Comparison of ENCODE assay signal across 1 fruit fly cellular context in the genomic region with DNA sequence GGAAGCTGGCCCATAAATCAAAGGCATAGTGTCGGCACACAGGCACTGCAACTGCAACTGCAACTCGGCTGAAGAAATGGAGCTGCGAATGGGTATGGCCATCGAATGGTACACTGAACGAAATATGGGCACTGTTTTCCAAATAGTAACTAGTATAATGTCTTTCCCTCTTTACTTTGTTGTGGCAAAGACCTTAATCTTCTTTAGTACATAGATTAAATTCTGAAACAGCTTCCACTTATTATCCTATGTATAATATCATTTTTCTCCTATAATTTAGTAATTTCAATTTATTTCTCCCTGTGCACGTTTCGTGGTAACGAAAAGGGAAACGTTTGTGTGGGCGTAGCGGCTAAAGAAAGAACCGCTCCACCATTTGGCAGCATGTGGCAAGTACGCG.
TF ChIP-seq lines count a peak whose summit lies in the region.

No protein-coding gene starts in this region.

TF ChIP-seq in whole organism, embryonic, 481 proteins besides CTCF, POLR2A, EP300 and RAD21 (continued from another document and continues in another):
- TF ChIP-seq CG30020 (tag; optimal IDR thresholded peaks at IDR 0.05; lab: Kevin White, UChicago), result peak; percentile 24
- TF ChIP-seq seq (GFP tag; IDR thresholded peaks at IDR 0.05; lab: Robert Waterston, UW), result 0 out of 2 replicates have a peak, but pooled peaks have one; percentile 26
- peak; percentile 21 for TF ChIP-seq CG6654 (GFP tag; optimal IDR thresholded peaks at IDR 0.05; lab: Kevin White, UChicago)
- TF ChIP-seq CG7372 (GFP tag; IDR thresholded peaks at IDR 0.05; lab: Robert Waterston, UW), result no peak
- peak; percentile 79 for TF ChIP-seq twi (tag; optimal IDR thresholded peaks at IDR 0.05; lab: Kevin White, UChicago)
- TF ChIP-seq CG4707 (GFP tag; optimal IDR thresholded peaks at IDR 0.05; lab: Kevin White, UChicago), result peak; percentile 29
- peak; percentile 42; the same call in 1 of the 2 replicates for TF ChIP-seq CG10366 (GFP tag; IDR thresholded peaks at IDR 0.05; lab: Robert Waterston, UW)
- 0 out of 2 replicates have a peak, but pooled peaks have one; percentile 3 for TF ChIP-seq ap (GFP tag; IDR thresholded peaks at IDR 0.05; lab: Robert Waterston, UW)
- no peak for TF ChIP-seq CG9876 (GFP tag; optimal IDR thresholded peaks at IDR 0.05; lab: Kevin White, UChicago)
- TF ChIP-seq fd64A (GFP tag; optimal IDR thresholded peaks at IDR 0.05; lab: Kevin White, UChicago), result peak; percentile 45
- TF ChIP-seq Rfx (GFP tag; IDR thresholded peaks at IDR 0.05; lab: Robert Waterston, UW), result no peak
- no peak for TF ChIP-seq CG42726 (GFP tag; IDR thresholded peaks at IDR 0.05; lab: Robert Waterston, UW; ENCODE audit: partially characterized antibody)
- no peak for TF ChIP-seq CG6175 (GFP tag; IDR thresholded peaks at IDR 0.05; lab: Robert Waterston, UW)
- TF ChIP-seq esg (GFP tag; conservative IDR thresholded peaks at IDR 0.05; lab: Robert Waterston, UW), result peak; percentile 54
- TF ChIP-seq amos (GFP tag; IDR thresholded peaks at IDR 0.05; lab: Robert Waterston, UW; ENCODE audit: partially characterized antibody), result no peak
- peak; percentile 10 for TF ChIP-seq CG6683 (GFP tag; optimal IDR thresholded peaks at IDR 0.05; lab: Kevin White, UChicago)
- no peak for TF ChIP-seq fd3F (GFP tag; optimal IDR thresholded peaks at IDR 0.05; lab: Kevin White, UChicago)
- TF ChIP-seq CG3847 (GFP tag; IDR thresholded peaks at IDR 0.05; lab: Robert Waterston, UW), result no peak
- TF ChIP-seq CG12071 (GFP tag; optimal IDR thresholded peaks at IDR 0.05; lab: Kevin White, UChicago), result peak; percentile 39
- peak; percentile 41 for TF ChIP-seq NC2β (GFP tag; optimal IDR thresholded peaks at IDR 0.05; lab: Kevin White, UChicago)
- peak; percentile 69 for TF ChIP-seq Six4 (GFP tag; optimal IDR thresholded peaks at IDR 0.05; lab: Kevin White, UChicago)
- TF ChIP-seq CG9215 (GFP tag; IDR thresholded peaks at IDR 0.05; lab: Robert Waterston, UW), result no peak
- TF ChIP-seq Nf-YC (tag; optimal IDR thresholded peaks at IDR 0.05; lab: Kevin White, UChicago), result no peak
- peak; percentile 70 for TF ChIP-seq gcm (GFP tag; optimal IDR thresholded peaks at IDR 0.05; lab: Kevin White, UChicago)
- TF ChIP-seq Adf1 (GFP tag; IDR thresholded peaks at IDR 0.05; lab: Robert Waterston, UW), result no peak
- peak; percentile 49 for TF ChIP-seq CG1647 (GFP tag; optimal IDR thresholded peaks at IDR 0.05; lab: Kevin White, UChicago)
- TF ChIP-seq CG7786 (GFP tag; optimal IDR thresholded peaks at IDR 0.05; lab: Kevin White, UChicago), result peak; percentile 4
- TF ChIP-seq scrt (GFP tag; optimal IDR thresholded peaks at IDR 0.05; lab: Kevin White, UChicago), result peak; percentile 25
- peak; percentile 31 for TF ChIP-seq CG12155 (GFP tag; optimal IDR thresholded peaks at IDR 0.05; lab: Kevin White, UChicago)
- TF ChIP-seq Rx (GFP tag; IDR thresholded peaks at IDR 0.05; lab: Robert Waterston, UW), result no peak; the same call in 1 of the 2 replicates
- peak; percentile 57 for TF ChIP-seq Drgx (GFP tag; IDR thresholded peaks at IDR 0.05; lab: Robert Waterston, UW)
- peak; percentile 43; the same call in 1 of the 2 replicates for TF ChIP-seq E2f2 (GFP tag; IDR thresholded peaks at IDR 0.05; lab: Robert Waterston, UW)
- no peak for TF ChIP-seq CG3838 (GFP tag; optimal IDR thresholded peaks at IDR 0.05; lab: Kevin White, UChicago)
- TF ChIP-seq GATAe (GFP tag; conservative IDR thresholded peaks at IDR 0.05; lab: Robert Waterston, UW), result no peak
- peak; percentile 82 for TF ChIP-seq CG15696 (tag; optimal IDR thresholded peaks at IDR 0.05; lab: Kevin White, UChicago)
- peak in 1 of 2 experiments; percentile 9 for TF ChIP-seq crp (GFP tag; optimal IDR thresholded peaks at IDR 0.05; lab: Kevin White, UChicago)
- no peak for TF ChIP-seq MESR4 (GFP tag; optimal IDR thresholded peaks at IDR 0.05; lab: Kevin White, UChicago)
- no peak for TF ChIP-seq CG31388 (GFP tag; optimal IDR thresholded peaks at IDR 0.05; lab: Kevin White, UChicago)
- peak; percentile 50 to 80 for TF ChIP-seq chif (GFP tag; optimal IDR thresholded peaks at IDR 0.05; lab: Kevin White, UChicago)
- TF ChIP-seq pnt (GFP tag; optimal IDR thresholded peaks at IDR 0.05; lab: Kevin White, UChicago), result peak; percentile 44
- TF ChIP-seq dati (GFP tag; IDR thresholded peaks at IDR 0.05; lab: Robert Waterston, UW), result no peak
- peak; percentile 33 for TF ChIP-seq Lhr (GFP tag; optimal IDR thresholded peaks at IDR 0.05; lab: Kevin White, UChicago)
- TF ChIP-seq ase (GFP tag; IDR thresholded peaks at IDR 0.05; lab: Robert Waterston, UW), result no peak
- peak; percentile 74 for TF ChIP-seq CG5180 (GFP tag; optimal IDR thresholded peaks at IDR 0.05; lab: Kevin White, UChicago)
- TF ChIP-seq Dref (GFP tag; IDR thresholded peaks at IDR 0.05; lab: Robert Waterston, UW), result no peak
- TF ChIP-seq mirr (GFP tag; optimal IDR thresholded peaks at IDR 0.05; lab: Kevin White, UChicago), result no peak
- TF ChIP-seq PHDP (tag; optimal IDR thresholded peaks at IDR 0.05; lab: Kevin White, UChicago), result peak; percentile 73
- no peak for TF ChIP-seq emc (GFP tag; optimal IDR thresholded peaks at IDR 0.05; lab: Kevin White, UChicago)
- no peak for TF ChIP-seq CG7963 (GFP tag; IDR thresholded peaks at IDR 0.05; lab: Robert Waterston, UW; ENCODE audit: partially characterized antibody)
- no peak for TF ChIP-seq cas (GFP tag; IDR thresholded peaks at IDR 0.05; lab: Robert Waterston, UW)
- peak; percentile 37 for TF ChIP-seq Deaf1 (tag; optimal IDR thresholded peaks at IDR 0.05; lab: Kevin White, UChicago)
- TF ChIP-seq Xbp1 (GFP tag; optimal IDR thresholded peaks at IDR 0.05; lab: Kevin White, UChicago), result peak; percentile 62
- peak; percentile 60 for TF ChIP-seq chn (GFP tag; optimal IDR thresholded peaks at IDR 0.05; lab: Kevin White, UChicago)
- TF ChIP-seq Sry-δ (GFP tag; optimal IDR thresholded peaks at IDR 0.05; lab: Kevin White, UChicago), result no peak
- TF ChIP-seq HHEX (GFP tag; optimal IDR thresholded peaks at IDR 0.05; lab: Kevin White, UChicago), result peak; percentile 16
- peak; percentile 77 for TF ChIP-seq oc (tag; optimal IDR thresholded peaks at IDR 0.05; lab: Kevin White, UChicago)
- TF ChIP-seq CG5953 (GFP tag; IDR thresholded peaks at IDR 0.05; lab: Robert Waterston, UW), result no peak
- no peak for TF ChIP-seq BtbVII (GFP tag; optimal IDR thresholded peaks at IDR 0.05; lab: Kevin White, UChicago)
- no peak for TF ChIP-seq CG9932 (GFP tag; IDR thresholded peaks at IDR 0.05; lab: Robert Waterston, UW)
- peak; percentile 28; the same call in 1 of the 2 replicates for TF ChIP-seq CG1024 (GFP tag; IDR thresholded peaks at IDR 0.05; lab: Robert Waterston, UW)
- peak; percentile 18 for TF ChIP-seq CG17802 (tag; optimal IDR thresholded peaks at IDR 0.05; lab: Kevin White, UChicago)
- no peak for TF ChIP-seq Antp (GFP tag; optimal IDR thresholded peaks at IDR 0.05; lab: Kevin White, UChicago)
- peak; percentile 76 for TF ChIP-seq Oli (tag; optimal IDR thresholded peaks at IDR 0.05; lab: Kevin White, UChicago)
- no peak for TF ChIP-seq Dek (tag; optimal IDR thresholded peaks at IDR 0.05; lab: Kevin White, UChicago)
- TF ChIP-seq CG10321 (GFP tag; IDR thresholded peaks at IDR 0.05; lab: Robert Waterston, UW), result no peak
- no peak for TF ChIP-seq hbn (GFP tag; IDR thresholded peaks at IDR 0.05; lab: Robert Waterston, UW; ENCODE audit: partially characterized antibody)
- no peak for TF ChIP-seq aop (GFP tag; IDR thresholded peaks at IDR 0.05; lab: Robert Waterston, UW)
- TF ChIP-seq Doc2 (GFP tag; IDR thresholded peaks at IDR 0.05; lab: Robert Waterston, UW), result no peak
- no peak for TF ChIP-seq Hand (GFP tag; optimal IDR thresholded peaks at IDR 0.05; lab: Kevin White, UChicago)
- peak; percentile 64 for TF ChIP-seq dysf (GFP tag; IDR thresholded peaks at IDR 0.05; lab: Robert Waterston, UW)
- TF ChIP-seq CG6791 (GFP tag; IDR thresholded peaks at IDR 0.05; lab: Robert Waterston, UW; ENCODE audit: partially characterized antibody), result no peak
- no peak for TF ChIP-seq CG34224 (GFP tag; IDR thresholded peaks at IDR 0.05; lab: Robert Waterston, UW; ENCODE audit: partially characterized antibody)
- peak; percentile 74 for TF ChIP-seq dmrt99B (tag; optimal IDR thresholded peaks at IDR 0.05; lab: Kevin White, UChicago)
- TF ChIP-seq CG4360 (GFP tag; IDR thresholded peaks at IDR 0.05; lab: Robert Waterston, UW), result peak; percentile 46
- TF ChIP-seq HLH4C (GFP tag; IDR thresholded peaks at IDR 0.05; lab: Robert Waterston, UW; ENCODE audit: partially characterized antibody), result no peak
- TF ChIP-seq gem (tag; optimal IDR thresholded peaks at IDR 0.05; lab: Kevin White, UChicago), result peak; percentile 88
- TF ChIP-seq E2f1 (GFP tag; IDR thresholded peaks at IDR 0.05; lab: Robert Waterston, UW), result peak; percentile 47; the same call in 1 of the 2 replicates
- peak; percentile 11 for TF ChIP-seq Side (GFP tag; optimal IDR thresholded peaks at IDR 0.05; lab: Kevin White, UChicago)
- TF ChIP-seq CG32772 (GFP tag; IDR thresholded peaks at IDR 0.05; lab: Robert Waterston, UW), result peak; percentile 64
- no peak for TF ChIP-seq CG11560 (tag; IDR thresholded peaks at IDR 0.05; lab: Robert Waterston, UW)
- peak; percentile 41 for TF ChIP-seq CG3065 (GFP tag; optimal IDR thresholded peaks at IDR 0.05; lab: Kevin White, UChicago)
- TF ChIP-seq trem (tag; optimal IDR thresholded peaks at IDR 0.05; lab: Kevin White, UChicago), result peak; percentile 78
- peak; percentile 45 for TF ChIP-seq bcd (GFP tag; optimal IDR thresholded peaks at IDR 0.05; lab: Kevin White, UChicago)
- TF ChIP-seq CG15073 (GFP tag; optimal IDR thresholded peaks at IDR 0.05; lab: Kevin White, UChicago), result no peak
- TF ChIP-seq CG4854 (GFP tag; optimal IDR thresholded peaks at IDR 0.05; lab: Kevin White, UChicago), result peak; percentile 15
- peak; percentile 88 for TF ChIP-seq Med (GFP tag; lab: Kevin White, UChicago)
- TF ChIP-seq CG1602 (GFP tag; optimal IDR thresholded peaks at IDR 0.05; lab: Kevin White, UChicago), result peak; percentile 69
- peak; percentile 48 for TF ChIP-seq Kr (GFP tag; optimal IDR thresholded peaks at IDR 0.05; lab: Kevin White, UChicago)
- TF ChIP-seq sens (GFP tag; lab: Kevin White, UChicago), result peak; percentile 97
- peak; percentile 30 for TF ChIP-seq CG8290 (GFP tag; optimal IDR thresholded peaks at IDR 0.05; lab: Kevin White, UChicago)
- TF ChIP-seq CG8290 (tag; optimal IDR thresholded peaks at IDR 0.05; lab: Kevin White, UChicago), result peak in 1 of 2 experiments; percentile 59
- TF ChIP-seq lbe (GFP tag; optimal IDR thresholded peaks at IDR 0.05; lab: Kevin White, UChicago), result no peak
- TF ChIP-seq sd (tag; optimal IDR thresholded peaks at IDR 0.05; lab: Kevin White, UChicago), result no peak
- peak; percentile 50; the same call in 1 of the 3 replicates for TF ChIP-seq tgo (GFP tag; IDR thresholded peaks at IDR 0.05; lab: Robert Waterston, UW)
- TF ChIP-seq NfI (GFP tag; optimal IDR thresholded peaks at IDR 0.05; lab: Kevin White, UChicago), result no peak
- TF ChIP-seq CG17361 (GFP tag; IDR thresholded peaks at IDR 0.05; lab: Robert Waterston, UW), result peak; percentile 84
- peak; percentile 73 for TF ChIP-seq ATbp (GFP tag; optimal IDR thresholded peaks at IDR 0.05; lab: Kevin White, UChicago)
- TF ChIP-seq Dbx (GFP tag; IDR thresholded peaks at IDR 0.05; lab: Robert Waterston, UW), result no peak
- TF ChIP-seq CG30431 (GFP tag; optimal IDR thresholded peaks at IDR 0.05; lab: Kevin White, UChicago), result peak; percentile 61
- TF ChIP-seq sug (tag; optimal IDR thresholded peaks at IDR 0.05; lab: Kevin White, UChicago), result no peak
- peak; percentile 83 for TF ChIP-seq CG6254 (GFP tag; optimal IDR thresholded peaks at IDR 0.05; lab: Kevin White, UChicago)
- peak; percentile 86 for TF ChIP-seq Blimp-1 (GFP tag; optimal IDR thresholded peaks at IDR 0.05; lab: Kevin White, UChicago)
- peak; percentile 59 for TF ChIP-seq CG16815 (GFP tag; optimal IDR thresholded peaks at IDR 0.05; lab: Kevin White, UChicago)
- TF ChIP-seq cg (GFP tag; optimal IDR thresholded peaks at IDR 0.05; lab: Kevin White, UChicago), result no peak
- TF ChIP-seq jing (GFP tag; optimal IDR thresholded peaks at IDR 0.05; lab: Kevin White, UChicago), result peak; percentile 61
- TF ChIP-seq psq (GFP tag; optimal IDR thresholded peaks at IDR 0.05; lab: Kevin White, UChicago), result no peak
- TF ChIP-seq al (GFP tag; IDR thresholded peaks at IDR 0.05; lab: Robert Waterston, UW), result no peak
- peak; percentile 27 for TF ChIP-seq nom (GFP tag; optimal IDR thresholded peaks at IDR 0.05; lab: Kevin White, UChicago)
- TF ChIP-seq CG2202 (tag; optimal IDR thresholded peaks at IDR 0.05; lab: Kevin White, UChicago), result peak; percentile 74
- TF ChIP-seq D19B (GFP tag; optimal IDR thresholded peaks at IDR 0.05; lab: Kevin White, UChicago), result no peak
- TF ChIP-seq CG14441 (GFP tag; IDR thresholded peaks at IDR 0.05; lab: Robert Waterston, UW), result 0 out of 2 replicates have a peak, but pooled peaks have one; percentile 24
- TF ChIP-seq CG17912 (GFP tag; optimal IDR thresholded peaks at IDR 0.05; lab: Kevin White, UChicago), result no peak
- peak in 1 of 3 experiments; percentile 96 for TF ChIP-seq Stat92E (GFP tag; optimal IDR thresholded peaks at IDR 0.05; lab: Kevin White, UChicago)
- no peak for TF ChIP-seq CG32532 (GFP tag; IDR thresholded peaks at IDR 0.05; lab: Robert Waterston, UW)
- TF ChIP-seq lola (GFP tag; optimal IDR thresholded peaks at IDR 0.05; lab: Kevin White, UChicago), result peak in 1 of 3 experiments; percentile 86
- no peak for TF ChIP-seq ham (GFP tag; IDR thresholded peaks at IDR 0.05; lab: Robert Waterston, UW)
- peak; percentile 53 for TF ChIP-seq Max (GFP tag; optimal IDR thresholded peaks at IDR 0.05; lab: Kevin White, UChicago)
- peak; percentile 92 for TF ChIP-seq CG10979 (tag; optimal IDR thresholded peaks at IDR 0.05; lab: Kevin White, UChicago)
- no peak for TF ChIP-seq en (GFP tag; optimal IDR thresholded peaks at IDR 0.05; lab: Kevin White, UChicago)
- no peak for TF ChIP-seq ftz-f1 (GFP tag; optimal IDR thresholded peaks at IDR 0.05; lab: Kevin White, UChicago)
- TF ChIP-seq ken (GFP tag; IDR thresholded peaks at IDR 0.05; lab: Robert Waterston, UW), result peak; percentile 54; the same call in 2 of the 3 replicates
- peak; percentile 64 for TF ChIP-seq Vsx1 (GFP tag; optimal IDR thresholded peaks at IDR 0.05; lab: Kevin White, UChicago)
- TF ChIP-seq CG1233 (GFP tag; optimal IDR thresholded peaks at IDR 0.05; lab: Kevin White, UChicago), result peak; percentile 56
- TF ChIP-seq CG17612 (GFP tag; IDR thresholded peaks at IDR 0.05; lab: Robert Waterston, UW), result no peak
- TF ChIP-seq CG2116 (GFP tag; optimal IDR thresholded peaks at IDR 0.05; lab: Kevin White, UChicago), result peak; percentile 4
- TF ChIP-seq peb (GFP tag; IDR thresholded peaks at IDR 0.05; lab: Robert Waterston, UW), result peak; percentile 50; the same call in 1 of the 2 replicates
- peak; percentile 59; the same call in 1 of the 3 replicates for TF ChIP-seq gce (GFP tag; IDR thresholded peaks at IDR 0.05; lab: Robert Waterston, UW)
- TF ChIP-seq CG12659 (GFP tag; optimal IDR thresholded peaks at IDR 0.05; lab: Kevin White, UChicago), result peak; percentile 47
